Worm (Caenorhabditis elegans) whole organism, young adult: ENCODE data around the gene spd-3.

Experiments
- F57A8.1 ChIP-seq: fragments of 200-800 bp; sonication (Bioruptor generic); optimal IDR thresholded peaks from 2 replicates; lab custom pipeline; 2018; ENCODE audit warnings: mild to moderate bottlenecking, missing genetic modification characterization, moderate library complexity, missing compliant biosample characterization
- K11D2.4 ChIP-seq: fragments of 200-800 bp; sonication (Bioruptor generic); IDR thresholded peaks from 2 replicates; pipeline ENCODE4 v1.3.6; 2022; ENCODE audit warnings: missing genetic modification reagents, missing genetic modification characterization, missing compliant biosample characterization
- Y53G8AR.9 ChIP-seq: fragments of 200-800 bp; sonication (Bioruptor generic); conservative IDR thresholded peaks from 2 replicates; pipeline ENCODE4 v1.3.6; 2022; ENCODE audit warnings: missing genetic modification reagents, missing genetic modification characterization, missing compliant biosample characterization
- Y56A3A.18 ChIP-seq: fragments of 200-800 bp; sonication (Bioruptor generic); IDR thresholded peaks from 2 replicates; pipeline ENCODE4 v1.3.6; 2022; ENCODE audit warnings: missing genetic modification reagents, missing genetic modification characterization, missing compliant biosample characterization
- atf-7 ChIP-seq: sonication (generic microtip); optimal IDR thresholded peaks from 2 replicates; lab custom pipeline; 2017; ENCODE audit warnings: mild to moderate bottlenecking, missing genetic modification characterization, missing compliant biosample characterization
- attf-3 ChIP-seq: fragments of 200-800 bp; sonication (Bioruptor generic); conservative IDR thresholded peaks from 2 replicates; pipeline ENCODE4 v1.3.6; 2022; ENCODE audit warnings: missing genetic modification reagents, missing genetic modification characterization, missing compliant biosample characterization
- attf-6 ChIP-seq: fragments of 200-800 bp; sonication (Bioruptor generic); IDR thresholded peaks from 2 replicates; pipeline ENCODE4 v1.3.6; 2022; ENCODE audit warnings: missing genetic modification reagents, missing genetic modification characterization, missing compliant biosample characterization
- bed-2 ChIP-seq: fragments of 200-800 bp; sonication (Bioruptor generic); IDR thresholded peaks from 2 replicates; pipeline ENCODE4 v1.3.6; 2022; ENCODE audit warnings: missing genetic modification reagents, missing genetic modification characterization, missing compliant biosample characterization
- cebp-1 ChIP-seq, 2 experiments: fragments of 200-800 bp in 1 of 2; sonication (Bioruptor generic) in 1 of 2; sonication (generic microtip) in 1 of 2; IDR thresholded peaks in 1 of 2; optimal IDR thresholded peaks in 1 of 2; 2 replicates each; pipeline versions ENCODE4 v1.3.6 to Lab custom; 2017 to 2022; ENCODE audit warnings: missing compliant biosample characterization in 2 of 2, missing genetic modification characterization in 2 of 2, mild to moderate bottlenecking in 1 of 2, missing genetic modification reagents in 1 of 2, moderate library complexity in 1 of 2
- ceh-27 ChIP-seq: fragments of 200-800 bp; sonication (Bioruptor generic); optimal IDR thresholded peaks from 2 replicates; lab custom pipeline; 2018; ENCODE audit warnings: mild to moderate bottlenecking, missing genetic modification characterization, moderate library complexity, missing compliant biosample characterization
- ceh-40 ChIP-seq: fragments of 200-800 bp; sonication (Bioruptor generic); IDR thresholded peaks from 2 replicates; pipeline ENCODE4 v1.3.6; 2022; ENCODE audit warnings: missing genetic modification characterization, missing compliant biosample characterization
- ceh-79 ChIP-seq: sonication (generic microtip); optimal IDR thresholded peaks from 2 replicates; lab custom pipeline; 2017; ENCODE audit warnings: mild to moderate bottlenecking, missing genetic modification characterization, missing compliant biosample characterization
- dox-1 ChIP-seq: fragments of 200-800 bp; sonication (Bioruptor generic); IDR thresholded peaks from 2 replicates; pipeline ENCODE4 v1.3.6; 2022; ENCODE audit warnings: missing genetic modification reagents, missing genetic modification characterization, missing compliant biosample characterization
- efl-1 ChIP-seq: fragments of 150-350 bp; optimal IDR thresholded peaks from 2 replicates; lab custom pipeline; 2014; ENCODE audit warnings: missing biosample characterization, missing genetic modification reagents, missing genetic modification characterization
- egl-18 ChIP-seq: fragments of 200-800 bp; sonication (Bioruptor generic); IDR thresholded peaks from 2 replicates; pipeline ENCODE4 v1.3.6; 2022; ENCODE audit warnings: missing genetic modification reagents, missing genetic modification characterization, missing compliant biosample characterization
- egl-44 ChIP-seq: fragments of 200-800 bp; sonication (Bioruptor generic); IDR thresholded peaks from 2 replicates; pipeline ENCODE4 v1.3.6; 2022; ENCODE audit warnings: missing genetic modification reagents, missing genetic modification characterization, missing compliant biosample characterization
- gei-17 ChIP-seq: fragments of 200-800 bp; sonication (Bioruptor generic); optimal IDR thresholded peaks from 2 replicates; lab custom pipeline; 2018; ENCODE audit warnings: mild to moderate bottlenecking, missing genetic modification characterization, missing compliant biosample characterization
- him-1 ChIP-seq: sonication (generic microtip); optimal IDR thresholded peaks from 2 replicates; lab custom pipeline; 2016; ENCODE audit warnings: missing genotype, missing genetic modification reagents, missing genetic modification characterization, missing compliant biosample characterization
- hrde-1 ChIP-seq: sonication (generic microtip); optimal IDR thresholded peaks from 2 replicates; lab custom pipeline; 2016; ENCODE audit warnings: missing genetic modification characterization, mild to moderate bottlenecking, missing compliant biosample characterization, moderate library complexity, missing genotype, missing genetic modification reagents, borderline replicate concordance
- hsf-1 ChIP-seq: fragments of 200-800 bp; sonication (Bioruptor generic); IDR thresholded peaks from 2 replicates; pipeline ENCODE4 v1.3.6; 2022; ENCODE audit warnings: missing genetic modification reagents, missing genetic modification characterization, missing compliant biosample characterization
- lir-1 ChIP-seq: fragments of 200-800 bp; sonication (Bioruptor generic); conservative IDR thresholded peaks from 2 replicates; pipeline ENCODE4 v1.3.6; 2022; ENCODE audit warnings: missing genetic modification reagents, missing genetic modification characterization, missing compliant biosample characterization
- madf-3 ChIP-seq: fragments of 200-800 bp; sonication (Bioruptor generic); IDR thresholded peaks from 2 replicates; pipeline ENCODE4 v1.3.6; 2022; ENCODE audit warnings: missing genetic modification reagents, missing genetic modification characterization, missing compliant biosample characterization
- madf-8 ChIP-seq: fragments of 200-800 bp; sonication (Bioruptor generic); conservative IDR thresholded peaks from 2 replicates; pipeline ENCODE4 v1.3.6; 2022; ENCODE audit warnings: missing genetic modification reagents, missing genetic modification characterization, missing compliant biosample characterization
- mcd-1 ChIP-seq: fragments of 200-800 bp; sonication (Bioruptor generic); IDR thresholded peaks from 2 replicates; pipeline ENCODE4 v1.3.6; 2022; ENCODE audit warnings: missing genetic modification reagents, missing genetic modification characterization, missing compliant biosample characterization
- nhr-27 ChIP-seq: fragments of 200-800 bp; sonication (Bioruptor generic); optimal IDR thresholded peaks from 2 replicates; lab custom pipeline; 2018; ENCODE audit warnings: mild to moderate bottlenecking, missing genetic modification characterization, moderate library complexity, missing compliant biosample characterization
- nhr-80 ChIP-seq: sonication (generic microtip); optimal IDR thresholded peaks from 2 replicates; lab custom pipeline; 2016; ENCODE audit warnings: missing genetic modification characterization, missing compliant biosample characterization
- rcor-1 ChIP-seq: fragments of 200-800 bp; sonication (Bioruptor generic); IDR thresholded peaks from 2 replicates; pipeline ENCODE4 v1.3.6; 2022; ENCODE audit warnings: missing genetic modification reagents, missing genetic modification characterization, missing compliant biosample characterization
- sdz-38 ChIP-seq: sonication (generic microtip); optimal IDR thresholded peaks from 2 replicates; lab custom pipeline; 2016; ENCODE audit warnings: missing genotype, missing genetic modification characterization, missing compliant biosample characterization
- snpc-1.3 ChIP-seq: sonication (generic microtip); optimal IDR thresholded peaks from 2 replicates; lab custom pipeline; 2017; ENCODE audit warnings: missing genetic modification characterization, mild to moderate bottlenecking, missing compliant biosample characterization, antibody characterized with exemption, moderate library complexity, missing genotype, missing genetic modification reagents; ENCODE audit not compliant: insufficient read depth
- tbp1 ChIP-seq: fragments of 200-800 bp; sonication (Bioruptor generic); optimal IDR thresholded peaks from 2 replicates; lab custom pipeline; 2018; ENCODE audit warnings: mild to moderate bottlenecking, missing genetic modification characterization, missing compliant biosample characterization
- tlf-1 ChIP-seq: fragments of 200-800 bp; sonication (Bioruptor generic); optimal IDR thresholded peaks from 2 replicates; lab custom pipeline; 2018; ENCODE audit warnings: mild to moderate bottlenecking, missing genetic modification characterization, missing compliant biosample characterization
- unc-130 ChIP-seq: sonication (generic microtip); optimal IDR thresholded peaks from 2 replicates; lab custom pipeline; 2016; ENCODE audit warnings: missing genetic modification reagents, missing genetic modification characterization, missing compliant biosample characterization
- unc-62 ChIP-seq: fragments of 150-350 bp; optimal IDR thresholded peaks from 2 replicates; lab custom pipeline; 2014; ENCODE audit warnings: missing biosample characterization, missing genetic modification reagents, missing genetic modification characterization
- ztf-18 ChIP-seq: sonication (generic microtip); optimal IDR thresholded peaks from 2 replicates; lab custom pipeline; 2016; ENCODE audit warnings: missing genotype, mild to moderate bottlenecking, missing genetic modification characterization, missing compliant biosample characterization
- ztf-22 ChIP-seq: fragments of 200-800 bp; sonication (Bioruptor generic); optimal IDR thresholded peaks from 2 replicates; lab custom pipeline; 2018; ENCODE audit warnings: mild to moderate bottlenecking, missing genetic modification characterization, moderate library complexity, missing compliant biosample characterization
- ztf-25 ChIP-seq: fragments of 200-800 bp; sonication (Bioruptor generic); IDR thresholded peaks from 2 replicates; pipeline ENCODE4 v1.3.6; 2022; ENCODE audit warnings: missing genetic modification reagents, missing genetic modification characterization, missing compliant biosample characterization
- ztf-26 ChIP-seq: sonication (generic microtip); optimal IDR thresholded peaks from 2 replicates; lab custom pipeline; 2017; ENCODE audit warnings: missing genetic modification characterization, missing compliant biosample characterization
- ztf-3 ChIP-seq: fragments of 200-800 bp; sonication (Bioruptor generic); optimal IDR thresholded peaks from 2 replicates; lab custom pipeline; 2018; ENCODE audit warnings: mild to moderate bottlenecking, missing genetic modification characterization, missing compliant biosample characterization

The spd-3 gene

DNA sequence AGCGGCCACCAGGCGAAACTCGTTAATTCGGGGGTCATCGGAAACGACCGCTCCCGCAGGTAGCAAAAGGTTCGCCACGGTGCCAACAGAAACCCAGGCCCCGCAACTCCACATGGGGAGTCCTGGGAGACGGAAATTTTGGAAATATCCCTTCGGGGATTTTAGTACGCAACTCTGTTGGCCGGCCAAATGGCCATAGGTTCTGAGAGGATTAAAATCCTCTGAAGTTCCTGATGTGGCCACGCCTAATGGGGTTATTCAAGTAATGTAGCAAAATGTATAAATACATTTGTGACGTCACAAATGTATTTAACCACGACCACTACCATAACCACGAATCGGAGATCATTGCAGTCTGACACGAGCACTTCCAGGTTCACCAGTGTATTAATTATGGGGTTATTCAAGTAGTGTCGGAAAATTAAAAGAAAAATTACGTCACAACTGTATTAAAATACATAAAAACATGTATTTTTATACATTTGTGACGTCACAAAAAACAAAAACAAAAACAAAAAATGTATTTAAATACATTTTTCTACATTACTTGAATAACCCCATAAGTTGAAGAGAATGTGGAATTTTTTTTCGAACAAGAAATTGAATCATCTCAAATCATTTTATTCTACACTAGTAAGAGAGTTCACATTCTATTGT lies 30.9 kb downstream of the spd-3 start (continued):
- no peak for TF ChIP-seq tbp1 (GFP tag; lab: Kevin White, UChicago)
- no peak for TF ChIP-seq ztf-22
- no peak for TF ChIP-seq lir-1 (GFP tag; lab: Robert Waterston, UW)
- peak; percentile 35 for TF ChIP-seq ztf-18 (tag; lab: Kevin White, UChicago)
- no peak for TF ChIP-seq cebp-1 (GFP tag; IDR thresholded peaks at IDR 0.05; lab: Robert Waterston, UW)
- no peak for TF ChIP-seq cebp-1 (tag; optimal IDR thresholded peaks at IDR 0.05; lab: Kevin White, UChicago)
- TF ChIP-seq mcd-1, result no peak
- no peak for TF ChIP-seq ceh-79
- TF ChIP-seq K11D2.4, result no peak
- TF ChIP-seq bed-2 (GFP tag; lab: Robert Waterston, UW), result no peak
- TF ChIP-seq dox-1 (GFP tag; lab: Robert Waterston, UW), result no peak
- peak; percentile 98 for TF ChIP-seq attf-6 (GFP tag; lab: Robert Waterston, UW)
- TF ChIP-seq madf-3 (GFP tag; lab: Robert Waterston, UW), result no peak
- TF ChIP-seq madf-8 (GFP tag; lab: Robert Waterston, UW), result 0 out of 2 replicates have a peak, but pooled peaks have one; percentile 11
- TF ChIP-seq ceh-27 (GFP tag; lab: Kevin White, UChicago), result no peak

DNA sequence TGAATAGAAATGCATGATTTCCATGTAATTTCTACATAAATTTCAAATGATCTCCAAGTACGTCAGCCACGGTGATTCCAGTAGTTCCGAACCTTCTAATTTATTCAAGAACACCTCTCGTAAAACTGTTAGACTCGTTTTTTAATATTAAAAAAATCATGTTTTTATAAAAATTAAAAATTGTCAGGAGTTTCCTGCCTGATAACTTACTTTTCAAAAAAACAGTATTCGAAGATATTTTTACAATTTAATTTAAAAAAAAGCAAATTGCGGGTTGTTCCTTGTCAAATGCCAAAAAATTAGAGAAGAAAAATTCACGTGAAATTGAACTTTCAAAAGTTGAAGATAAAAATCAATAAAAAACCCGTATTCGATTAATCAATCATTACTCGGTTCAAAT lies 33.0 kb downstream of the spd-3 start, which contains the start of the genes C17H12.3 and C17H12.12:
C17H12.3 (minus strand) TSS at position 101 of the 400 bp plus-strand sequence.
C17H12.12 (plus strand) TSS at position 396 of the 400 bp plus-strand sequence.
- no peak for TF ChIP-seq Y56A3A.18
- TF ChIP-seq rcor-1 (GFP tag; lab: Robert Waterston, UW), result no peak
- no peak for TF ChIP-seq attf-3 (GFP tag; lab: Robert Waterston, UW)
- no peak for TF ChIP-seq him-1 (tag; lab: Kevin White, UChicago)
- TF ChIP-seq tlf-1 (GFP tag; lab: Kevin White, UChicago), result no peak
- TF ChIP-seq cebp-1 (GFP tag; IDR thresholded peaks at IDR 0.05; lab: Robert Waterston, UW), result no peak
- TF ChIP-seq cebp-1 (tag; optimal IDR thresholded peaks at IDR 0.05; lab: Kevin White, UChicago), result no peak
- TF ChIP-seq ceh-40 (GFP tag; lab: Robert Waterston, UW), result no peak
- TF ChIP-seq atf-7 (tag; lab: Kevin White, UChicago), result no peak
- no peak for TF ChIP-seq ztf-18 (tag; lab: Kevin White, UChicago)

DNA sequence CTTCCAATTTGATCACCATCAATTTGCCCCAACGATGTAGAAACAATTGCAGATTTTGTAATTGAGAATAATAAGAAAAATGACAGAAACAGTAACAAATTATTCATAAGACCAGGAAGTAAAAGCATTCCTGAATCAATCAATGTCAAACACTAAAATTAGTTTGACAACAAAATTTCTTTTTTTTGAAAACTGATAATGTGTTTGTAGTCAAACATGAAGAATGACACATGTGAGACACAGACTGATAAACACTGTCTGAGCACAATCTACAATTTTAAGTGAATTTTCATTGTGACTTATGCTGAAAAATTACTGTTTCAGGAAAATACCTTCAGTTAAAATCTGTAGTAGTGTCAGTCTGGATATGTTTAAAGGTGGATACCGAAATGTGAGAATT lies 39.6 kb downstream of the spd-3 start, which contains the start of the genes cest-4 and C17H12.11:
cest-4 (minus strand) TSS at position 206 of the 400 bp plus-strand sequence.
C17H12.11 (plus strand) TSS at position 256 of the 400 bp plus-strand sequence.
- TF ChIP-seq ztf-3 (GFP tag; lab: Kevin White, UChicago) (no peak), nhr-80 (peak; percentile 80), unc-62 (peak; percentile 25)

DNA sequence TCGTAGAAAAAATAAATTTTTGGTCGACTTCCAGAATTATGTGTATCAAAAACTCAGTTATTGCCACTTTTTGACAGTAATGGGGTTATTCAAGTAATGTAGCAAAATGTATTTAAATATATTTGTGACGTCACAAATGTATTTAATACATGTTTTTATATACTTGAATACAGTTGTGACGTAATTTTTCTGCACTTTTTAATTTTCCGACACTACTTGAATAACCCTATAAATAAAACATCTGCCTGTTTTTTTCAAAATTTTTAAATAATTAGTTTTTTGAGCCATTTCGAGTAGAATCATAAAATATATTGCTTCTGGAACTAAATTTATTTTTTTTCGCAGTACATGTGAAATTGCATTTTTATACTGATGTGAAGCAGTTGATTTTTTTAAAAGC lies 40.8 kb downstream of the spd-3 start:
- no peak for TF ChIP-seq egl-44 (GFP tag; lab: Robert Waterston, UW)
- no peak for TF ChIP-seq Y53G8AR.9 (GFP tag; lab: Robert Waterston, UW)
- TF ChIP-seq, all 124 proteins: peak for 0

DNA sequence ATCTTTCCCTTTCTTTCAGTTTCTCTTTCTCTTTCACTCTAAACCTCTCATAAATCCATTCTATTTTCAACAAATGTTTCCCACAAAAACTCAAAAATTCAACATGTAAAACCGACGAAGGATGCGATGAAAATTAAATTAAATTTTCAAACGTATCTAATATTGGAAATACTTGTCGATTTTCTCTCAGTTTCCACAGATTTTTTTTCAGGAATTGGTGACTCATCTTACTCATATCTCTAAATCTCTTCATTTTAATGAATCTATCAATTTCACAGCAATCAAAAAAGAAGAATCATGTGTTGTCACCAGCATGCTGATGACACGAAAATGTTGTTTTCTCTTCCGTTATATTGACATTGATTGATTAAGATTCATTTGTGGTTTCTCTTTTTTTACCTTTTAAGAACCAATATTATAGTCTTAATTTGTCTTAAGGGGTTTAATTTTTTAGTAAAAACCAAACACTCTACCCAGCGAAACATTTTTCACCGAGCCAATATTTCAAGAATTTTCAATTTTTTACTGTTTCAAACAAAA lies 41.4 kb downstream of the spd-3 start:
- TF ChIP-seq F57A8.1 (GFP tag; lab: Kevin White, UChicago) (no peak), snpc-1.3 (no peak), nhr-27 (tag; lab: Kevin White, UChicago) (no peak), unc-130 (no peak), efl-1 (GFP tag; lab: Kevin White, UChicago) (no peak), gei-17 (no peak), hrde-1 (tag; lab: Kevin White, UChicago) (no peak), ztf-26 (tag; lab: Kevin White, UChicago) (no peak), Y53G8AR.9 (GFP tag; lab: Robert Waterston, UW) (no peak), ztf-25 (no peak), egl-44 (GFP tag; lab: Robert Waterston, UW) (no peak), hsf-1 (no peak), dox-1 (GFP tag; lab: Robert Waterston, UW) (no peak), atf-7 (tag; lab: Kevin White, UChicago) (no peak), egl-18 (GFP tag; lab: Robert Waterston, UW) (no peak), tlf-1 (GFP tag; lab: Kevin White, UChicago) (no peak), sdz-38 (tag; lab: Kevin White, UChicago) (no peak)
- TF ChIP-seq, all 124 proteins: peak for 0
